Worm (Caenorhabditis elegans) whole organism, L2 larva: ENCODE measurements around the gene R10E4.7.

ENCODE experiments used
- C34F6.9 ChIP-seq: fragments of 150-350 bp; optimal IDR thresholded peaks from 2 replicates; lab custom pipeline; 2014; ENCODE audit warnings: missing biosample characterization, missing genetic modification characterization
- F13H6.1 ChIP-seq: sonication (generic microtip); optimal IDR thresholded peaks from 2 replicates; lab custom pipeline; 2016; ENCODE audit warnings: missing genetic modification characterization, missing compliant biosample characterization
- R02D3.7 ChIP-seq: fragments of 150-350 bp; optimal IDR thresholded peaks from 2 replicates; lab custom pipeline; 2014; ENCODE audit warnings: missing biosample characterization, missing genetic modification characterization
- Y55F3AM.14 ChIP-seq: fragments of 200-800 bp; sonication (Bioruptor generic); optimal IDR thresholded peaks from 2 replicates; lab custom pipeline; 2018; ENCODE audit warnings: mild to moderate bottlenecking, missing genetic modification characterization, missing compliant biosample characterization
- ZK546.5 ChIP-seq: sonication (generic microtip); optimal IDR thresholded peaks from 2 replicates; lab custom pipeline; 2017; ENCODE audit warnings: missing biosample characterization, missing genetic modification characterization
- alr-1 ChIP-seq: fragments of 150-350 bp; optimal IDR thresholded peaks from 2 replicates; lab custom pipeline; 2014; ENCODE audit warnings: missing biosample characterization, missing genetic modification characterization
- aly-2 ChIP-seq: fragments of 150-350 bp; optimal IDR thresholded peaks from 2 replicates; lab custom pipeline; 2014; ENCODE audit warnings: missing biosample characterization, missing genetic modification characterization
- ama-1 ChIP-seq: fragments of 150-350 bp; optimal IDR thresholded peaks from 2 replicates; lab custom pipeline; 2018; ENCODE audit warnings: inconsistent platforms
- blmp-1 ChIP-seq: sonication (generic microtip); optimal IDR thresholded peaks from 2 replicates; lab custom pipeline; 2017; ENCODE audit warnings: missing genetic modification characterization, mild to moderate bottlenecking, missing compliant biosample characterization, antibody characterized with exemption, moderate library complexity; ENCODE audit not compliant: insufficient read depth
- ceh-16 ChIP-seq: fragments of 150-350 bp; optimal IDR thresholded peaks from 2 replicates; lab custom pipeline; 2014; ENCODE audit warnings: missing biosample characterization, missing genetic modification characterization
- ceh-82 ChIP-seq: fragments of 150-350 bp; optimal IDR thresholded peaks from 2 replicates; lab custom pipeline; 2014; ENCODE audit warnings: missing biosample characterization, missing genetic modification characterization
- crh-2 ChIP-seq: sonication (generic microtip); optimal IDR thresholded peaks from 2 replicates; lab custom pipeline; 2017; ENCODE audit warnings: missing biosample characterization, missing genetic modification characterization
- dmd-4 ChIP-seq: sonication (generic microtip); optimal IDR thresholded peaks from 2 replicates; lab custom pipeline; 2017; ENCODE audit warnings: missing biosample characterization, missing genetic modification characterization
- egl-27 ChIP-seq: sonication (generic microtip); optimal IDR thresholded peaks from 3 replicates; lab custom pipeline; 2017; ENCODE audit warnings: missing biosample characterization, missing genetic modification reagents, missing genetic modification characterization
- elt-1 ChIP-seq: fragments of 150-350 bp; optimal IDR thresholded peaks from 2 replicates; lab custom pipeline; 2014; ENCODE audit warnings: missing biosample characterization, missing genetic modification characterization
- elt-3 ChIP-seq: sonication (generic microtip); optimal IDR thresholded peaks from 2 replicates; lab custom pipeline; 2017; ENCODE audit warnings: missing biosample characterization, missing genetic modification characterization
- fos-1 ChIP-seq: fragments of 150-350 bp; optimal IDR thresholded peaks from 2 replicates; lab custom pipeline; 2014; ENCODE audit warnings: missing biosample characterization, missing genetic modification characterization
- gmeb-1 ChIP-seq: fragments of 150-350 bp; optimal IDR thresholded peaks from 2 replicates; lab custom pipeline; 2014; ENCODE audit warnings: missing biosample characterization, missing genetic modification characterization
- lin-11 ChIP-seq: fragments of 150-350 bp; sonication (generic microtip); optimal IDR thresholded peaks from 2 replicates; lab custom pipeline; 2014; ENCODE audit warnings: missing biosample characterization, missing genetic modification characterization, inconsistent platforms, mixed read lengths
- lin-13 ChIP-seq: fragments of 150-350 bp; optimal IDR thresholded peaks from 2 replicates; lab custom pipeline; 2014; ENCODE audit warnings: missing biosample characterization, missing genetic modification reagents, missing genetic modification characterization
- lin-39 ChIP-seq: fragments of 150-350 bp; optimal IDR thresholded peaks from 2 replicates; lab custom pipeline; 2014; ENCODE audit warnings: missing biosample characterization, missing genetic modification reagents, missing genetic modification characterization
- lsy-2 ChIP-seq, 2 experiments: fragments of 150-350 bp in 1 of 2; sonication (generic microtip) in 1 of 2; optimal IDR thresholded peaks; 2 replicates each; lab custom pipeline; 2014 to 2017; ENCODE audit warnings: missing biosample characterization in 2 of 2, missing genetic modification characterization in 2 of 2
- mab-5 ChIP-seq: fragments of 150-350 bp; optimal IDR thresholded peaks from 2 replicates; lab custom pipeline; 2014; ENCODE audit warnings: missing biosample characterization, missing genetic modification characterization
- mbf-1 ChIP-seq: sonication (generic microtip); optimal IDR thresholded peaks from 2 replicates; lab custom pipeline; 2017; ENCODE audit warnings: missing biosample characterization, missing genetic modification characterization
- mdl-1 ChIP-seq, 2 experiments: fragments of 150-350 bp in 1 of 2; sonication (generic microtip) in 1 of 2; optimal IDR thresholded peaks; 2 replicates each; lab custom pipeline; 2017; ENCODE audit warnings: missing biosample characterization in 2 of 2, missing genetic modification characterization in 2 of 2
- nhr-10 ChIP-seq: sonication (generic microtip); optimal IDR thresholded peaks from 2 replicates; lab custom pipeline; 2017; ENCODE audit warnings: missing biosample characterization, missing genetic modification characterization
- nhr-11 ChIP-seq: fragments of 150-350 bp; optimal IDR thresholded peaks from 2 replicates; lab custom pipeline; 2014; ENCODE audit warnings: missing biosample characterization, missing genetic modification characterization
- nhr-12 ChIP-seq: fragments of 150-350 bp; optimal IDR thresholded peaks from 2 replicates; lab custom pipeline; 2014; ENCODE audit warnings: missing biosample characterization, missing genetic modification characterization
- nhr-129 ChIP-seq: fragments of 150-350 bp; optimal IDR thresholded peaks from 2 replicates; lab custom pipeline; 2014; ENCODE audit warnings: missing biosample characterization, missing genetic modification characterization
- nhr-21 ChIP-seq: fragments of 150-350 bp; optimal IDR thresholded peaks from 2 replicates; lab custom pipeline; 2014; ENCODE audit warnings: missing biosample characterization, missing genetic modification characterization
- nhr-23 ChIP-seq: fragments of 150-350 bp; optimal IDR thresholded peaks from 2 replicates; lab custom pipeline; 2014; ENCODE audit warnings: missing biosample characterization, missing genetic modification reagents, missing genetic modification characterization
- nhr-237 ChIP-seq: fragments of 150-350 bp; optimal IDR thresholded peaks from 2 replicates; lab custom pipeline; 2014; ENCODE audit warnings: missing biosample characterization, missing genetic modification characterization
- nhr-25 ChIP-seq: fragments of 150-350 bp; sonication (generic microtip); optimal IDR thresholded peaks from 3 replicates; lab custom pipeline; 2014; ENCODE audit warnings: missing biosample characterization, missing genetic modification characterization
- nhr-6 ChIP-seq: fragments of 150-350 bp; optimal IDR thresholded peaks from 2 replicates; lab custom pipeline; 2014; ENCODE audit warnings: missing biosample characterization, missing genetic modification characterization
- nhr-77 ChIP-seq: fragments of 150-350 bp; optimal IDR thresholded peaks from 2 replicates; lab custom pipeline; 2014; ENCODE audit warnings: missing biosample characterization, missing genetic modification characterization
- peb-1 ChIP-seq: fragments of 150-350 bp; optimal IDR thresholded peaks from 2 replicates; lab custom pipeline; 2014; ENCODE audit warnings: missing biosample characterization, missing genetic modification characterization
- sem-4 ChIP-seq: fragments of 150-350 bp; optimal IDR thresholded peaks from 2 replicates; lab custom pipeline; 2014; ENCODE audit warnings: missing biosample characterization, missing genetic modification reagents, missing genetic modification characterization
- skn-1 ChIP-seq: sonication (generic microtip); optimal IDR thresholded peaks from 2 replicates; lab custom pipeline; 2017; ENCODE audit warnings: missing biosample characterization, missing genetic modification characterization
- sma-3 ChIP-seq: sonication (generic microtip); optimal IDR thresholded peaks from 2 replicates; lab custom pipeline; 2016; ENCODE audit warnings: missing genetic modification reagents, missing genetic modification characterization, missing compliant biosample characterization
- sma-9 ChIP-seq, 2 experiments: fragments of 150-350 bp in 1 of 2; sonication (generic microtip) in 1 of 2; optimal IDR thresholded peaks; 2 replicates each; lab custom pipeline; 2014 to 2016; ENCODE audit warnings: missing genetic modification characterization in 2 of 2, mild to moderate bottlenecking in 1 of 2, missing biosample characterization in 1 of 2, missing compliant biosample characterization in 1 of 2, missing genetic modification reagents in 1 of 2, moderate library complexity in 1 of 2
- snpc-4 ChIP-seq: fragments of 150-350 bp; optimal IDR thresholded peaks from 2 replicates; lab custom pipeline; 2014; ENCODE audit warnings: missing biosample characterization, missing genetic modification characterization
- unc-39 ChIP-seq: fragments of 150-350 bp; optimal IDR thresholded peaks from 2 replicates; lab custom pipeline; 2014; ENCODE audit warnings: missing biosample characterization, missing genetic modification characterization
- unc-55 ChIP-seq: fragments of 150-350 bp; sonication (generic microtip); optimal IDR thresholded peaks from 3 replicates; lab custom pipeline; 2014; ENCODE audit warnings: missing biosample characterization, missing genetic modification reagents, missing genetic modification characterization
- unc-62 ChIP-seq: fragments of 150-350 bp; optimal IDR thresholded peaks from 2 replicates; lab custom pipeline; 2014; ENCODE audit warnings: missing biosample characterization, missing genetic modification reagents, missing genetic modification characterization
- zag-1 ChIP-seq: fragments of 150-350 bp; optimal IDR thresholded peaks from 2 replicates; lab custom pipeline; 2014; ENCODE audit warnings: missing biosample characterization, missing genetic modification characterization
- ztf-1 ChIP-seq: fragments of 200-800 bp; sonication (Bioruptor generic); conservative IDR thresholded peaks from 2 replicates; pipeline ENCODE4 v1.3.6; 2022; ENCODE audit warnings: missing genetic modification characterization, missing compliant biosample characterization
- ztf-11 ChIP-seq: sonication (generic microtip); optimal IDR thresholded peaks from 2 replicates; lab custom pipeline; 2017; ENCODE audit warnings: missing biosample characterization, missing genetic modification characterization
- ztf-4 ChIP-seq: fragments of 150-350 bp; optimal IDR thresholded peaks from 2 replicates; lab custom pipeline; 2014; ENCODE audit warnings: missing biosample characterization, missing genetic modification characterization

R10E4.7 gene

ce11 chrIII:4314502-4314901, 19.9 kb downstream of the R10E4.7 start:
- peak; percentile 31 for TF ChIP-seq fos-1 (tag; lab: Kevin White, UChicago)
- TF ChIP-seq ceh-82: no peak
- no peak for TF ChIP-seq nhr-129
- TF ChIP-seq unc-39: no peak

DNA sequence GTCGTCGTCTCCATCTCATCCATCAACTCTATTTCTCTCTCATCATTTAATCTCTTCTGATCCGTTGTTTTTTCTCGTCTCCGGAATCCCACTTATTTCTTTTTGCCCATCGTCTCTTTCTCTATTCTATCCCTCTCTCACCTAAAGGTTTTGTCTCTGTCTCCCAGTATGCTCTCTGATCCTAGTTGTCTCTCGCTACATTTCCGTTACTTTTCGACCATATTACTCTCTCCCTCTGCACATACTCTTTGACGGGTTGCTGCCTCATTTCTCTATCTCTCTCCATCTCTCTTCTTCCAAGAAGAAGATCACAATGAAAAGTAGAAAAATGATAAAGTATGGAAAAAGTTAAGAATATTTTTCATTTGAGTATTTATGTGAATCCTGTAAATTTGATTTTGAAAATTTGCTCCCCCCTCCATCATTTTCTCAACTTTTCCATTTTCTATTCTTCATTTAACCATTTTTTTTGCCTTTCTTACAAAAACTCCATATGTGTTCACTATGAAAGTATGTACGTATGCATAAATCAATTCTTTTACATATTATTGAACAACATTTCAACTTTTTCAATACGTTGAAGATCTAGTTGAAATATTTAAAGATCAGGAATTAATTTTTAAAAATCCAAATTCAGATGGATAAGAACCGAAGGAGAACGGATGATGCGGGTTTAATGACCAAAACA, 22.6 kb downstream of the R10E4.7 start, which contains the start of gene tag-131:
Gene tag-131, plus strand, starts transcription at position 638 of the 688 bp plus-strand sequence.
- TF ChIP-seq skn-1 (tag; lab: Kevin White, UChicago) (no peak), F13H6.1 (tag; lab: Kevin White, UChicago) (peak; percentile 64), ZK546.5 (no peak), mab-5 (tag; lab: Kevin White, UChicago) (no peak), zag-1 (no peak), egl-27 (tag; lab: Kevin White, UChicago) (no peak), unc-39 (no peak), nhr-6 (tag; lab: Kevin White, UChicago) (peak; percentile 34), gmeb-1 (tag; lab: Kevin White, UChicago) (no peak), blmp-1 (tag; lab: Kevin White, UChicago) (no peak), sem-4 (no peak), aly-2 (no peak), lin-39 (tag; lab: Kevin White, UChicago) (no peak), sma-3 (GFP tag; lab: Kevin White, UChicago) (no peak), ceh-16 (tag; lab: Kevin White, UChicago) (no peak), elt-3 (tag; lab: Kevin White, UChicago) (no peak), nhr-23 (tag; lab: Kevin White, UChicago) (no peak), ztf-4 (tag; lab: Kevin White, UChicago) (no peak), nhr-25 (no peak), elt-1 (tag; lab: Kevin White, UChicago) (no peak), mdl-1 (tag; optimal IDR thresholded peaks at IDR 0.05; lab: Kevin White, UChicago) (no peak), R02D3.7 (tag; lab: Kevin White, UChicago) (no peak), unc-62 (GFP tag; lab: Kevin White, UChicago) (no peak), unc-55 (GFP tag; lab: Kevin White, UChicago) (no peak), ztf-11 (tag; lab: Kevin White, UChicago) (no peak), lsy-2 (tag; optimal IDR thresholded peaks at IDR 0.05; lab: Kevin White, UChicago) (peak in 1 of 2 experiments; percentile 56), nhr-12 (tag; lab: Kevin White, UChicago) (no peak), crh-2 (peak; percentile 30), lin-11 (tag; lab: Kevin White, UChicago) (no peak), snpc-4 (tag; lab: Kevin White, UChicago) (no peak), ama-1 (lab: Kevin White, UChicago) (no peak), ceh-82 (no peak), alr-1 (tag; lab: Kevin White, UChicago) (no peak), C34F6.9 (tag; lab: Kevin White, UChicago) (peak; percentile 67), nhr-77 (tag; lab: Kevin White, UChicago) (no peak), nhr-237 (no peak), mbf-1 (tag; lab: Kevin White, UChicago) (no peak), nhr-10 (tag; lab: Kevin White, UChicago) (no peak), ztf-1 (GFP tag; lab: Robert Waterston, UW) (no peak), dmd-4 (tag; lab: Kevin White, UChicago) (no peak), sma-9 (GFP tag; optimal IDR thresholded peaks at IDR 0.05; lab: Kevin White, UChicago) (peak; percentile 20), sma-9 (tag; optimal IDR thresholded peaks at IDR 0.05; lab: Kevin White, UChicago) (no peak), nhr-11 (tag; lab: Kevin White, UChicago) (no peak), Y55F3AM.14 (GFP tag; lab: Kevin White, UChicago) (no peak), fos-1 (tag; lab: Kevin White, UChicago) (peak; percentile 11), lin-13 (GFP tag; lab: Kevin White, UChicago) (no peak), nhr-21 (tag; lab: Kevin White, UChicago) (peak; percentile 56), peb-1 (tag; lab: Kevin White, UChicago) (no peak), nhr-129 (peak; percentile 46)
